Fruit fly (Drosophila melanogaster): ENCODE data around the gene CycJ.

The CycJ gene

dm6 chr3L:3461557-3462414, 4.4 kb upstream of the CycJ start:
- peak; percentile 52 for TF ChIP-seq dsx (GFP tag; optimal IDR thresholded peaks at IDR 0.05; ENCODE audit: poor library complexity, severe bottlenecking)
- TF ChIP-seq Ets96B (tag; optimal IDR thresholded peaks at IDR 0.05): peak; percentile 6
- no peak for TF ChIP-seq Sox102F (GFP tag; optimal IDR thresholded peaks at IDR 0.05)
- TF ChIP-seq fd85E (GFP tag; optimal IDR thresholded peaks at IDR 0.05): no peak
- peak; percentile 67 for TF ChIP-seq Eip78C (GFP tag)
- 0 out of 3 replicates have a peak, but pooled peaks have one; percentile 11 for TF ChIP-seq CG6163 (GFP tag; IDR thresholded peaks at IDR 0.05)

DNA sequence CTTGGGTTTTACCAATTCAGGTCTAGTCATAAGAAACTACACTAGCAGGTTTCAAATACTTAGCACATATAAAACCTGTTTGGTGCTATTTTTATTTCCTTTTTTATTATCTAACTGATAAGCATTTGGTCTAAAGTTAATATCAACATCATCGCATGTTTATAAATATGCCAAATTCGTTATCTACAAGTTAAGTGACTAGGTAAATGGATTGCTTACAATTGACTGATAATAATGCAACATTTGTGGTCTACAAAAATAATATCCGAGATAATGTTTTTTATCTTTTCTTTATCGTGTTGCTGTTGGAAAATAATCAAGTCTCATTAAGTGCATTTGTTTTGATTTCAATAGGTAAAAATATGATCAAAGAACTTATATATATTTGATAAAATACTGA, 3.5 kb downstream of the CycJ start:
- TF ChIP-seq Eip93F (GFP tag; optimal IDR thresholded peaks at IDR 0.05) (peak; percentile 3), dac (GFP tag; optimal IDR thresholded peaks at IDR 0.05) (no peak), vri (GFP tag; optimal IDR thresholded peaks at IDR 0.05) (peak; percentile 56)

DNA sequence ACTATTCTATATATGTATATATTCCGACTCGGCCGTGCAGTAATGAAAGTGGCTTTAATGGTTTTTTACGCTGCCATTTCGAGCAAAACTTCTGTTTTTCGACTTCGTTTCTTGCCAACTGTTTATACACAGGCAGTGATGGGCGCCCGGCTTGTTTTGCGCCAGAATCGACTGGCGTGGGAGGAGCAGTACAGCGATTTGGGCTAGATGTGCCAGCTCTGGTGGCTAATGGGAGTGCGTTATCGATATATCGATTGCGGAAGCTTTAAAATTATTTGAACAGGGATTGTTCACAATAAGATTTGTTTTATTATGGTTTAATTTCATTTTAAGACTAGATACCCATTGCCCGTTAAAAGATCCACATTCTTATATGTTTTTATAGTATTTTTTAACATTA, 4.9 kb downstream of the CycJ start, which contains the start of gene CG14971:
CG14971 (minus strand) TSS at position 136 of the 400 bp plus-strand sequence.
- TF ChIP-seq CG7368 (GFP tag; optimal IDR thresholded peaks at IDR 0.05) (no peak), OdsH (GFP tag; optimal IDR thresholded peaks at IDR 0.05) (no peak), Sox14 (GFP tag; optimal IDR thresholded peaks at IDR 0.05) (peak; percentile 58), dsx (GFP tag; optimal IDR thresholded peaks at IDR 0.05; ENCODE audit: poor library complexity, severe bottlenecking) (no peak), Hr39 (GFP tag; optimal IDR thresholded peaks at IDR 0.05) (no peak), lz (GFP tag; optimal IDR thresholded peaks at IDR 0.05) (peak; percentile 40), topi (GFP tag; optimal IDR thresholded peaks at IDR 0.05) (peak; percentile 3), Eip75B (GFP tag; optimal IDR thresholded peaks at IDR 0.05) (no peak), esn (GFP tag; optimal IDR thresholded peaks at IDR 0.05) (peak; percentile 41), cyc (GFP tag; optimal IDR thresholded peaks at IDR 0.05) (peak; percentile 27), CG8632 (GFP tag; optimal IDR thresholded peaks at IDR 0.05) (no peak), CG9139 (GFP tag; optimal IDR thresholded peaks at IDR 0.05) (no peak), acj6 (GFP tag; optimal IDR thresholded peaks at IDR 0.05) (no peak), Gug (GFP tag; IDR thresholded peaks at IDR 0.05) (no peak), vri (GFP tag; optimal IDR thresholded peaks at IDR 0.05) (peak; percentile 38), eg (GFP tag; IDR thresholded peaks at IDR 0.05) (no peak), Eip93F (GFP tag; optimal IDR thresholded peaks at IDR 0.05) (no peak), CG1621 (tag; optimal IDR thresholded peaks at IDR 0.05) (no peak), Sox102F (GFP tag; optimal IDR thresholded peaks at IDR 0.05) (peak; percentile 7), CG4318 (GFP tag; optimal IDR thresholded peaks at IDR 0.05) (no peak), Eip78C (GFP tag) (peak; percentile 60), CG3032 (tag; optimal IDR thresholded peaks at IDR 0.05) (peak; percentile 41), CG8319 (GFP tag; optimal IDR thresholded peaks at IDR 0.05) (no peak), ss (GFP tag; optimal IDR thresholded peaks at IDR 0.05) (no peak), fkh (GFP tag; optimal IDR thresholded peaks at IDR 0.05) (peak; percentile 97), CG31627 (GFP tag; optimal IDR thresholded peaks at IDR 0.05) (peak; percentile 31)

- TF ChIP-seq fd85E (GFP tag; optimal IDR thresholded peaks at IDR 0.05) (no peak), CG8319 (GFP tag; optimal IDR thresholded peaks at IDR 0.05) (no peak), CG8632 (GFP tag; optimal IDR thresholded peaks at IDR 0.05) (no peak), fkh (GFP tag; optimal IDR thresholded peaks at IDR 0.05) (peak; percentile 28), Eip78C (GFP tag) (peak; percentile 29)
Observed at dm6 chr3L:3472063-3472528, 5.9 kb downstream of the CycJ start, which contains the start of the genes CG32267 and CG42324. CG32267 (minus strand) TSS chr3L:3472113. CG42324 (plus strand) TSS chr3L:3472447.

dm6 chr3L:3472786-3473185, 6.6 kb downstream of the CycJ start:
- peak; percentile 4 for TF ChIP-seq CG11762 (GFP tag; optimal IDR thresholded peaks at IDR 0.05; ENCODE audit: insufficient read depth)
- no peak for TF ChIP-seq Hr38 (GFP tag; optimal IDR thresholded peaks at IDR 0.05)
- peak; percentile 27 for TF ChIP-seq vri (GFP tag; optimal IDR thresholded peaks at IDR 0.05)
- no peak for TF ChIP-seq Blimp-1 (GFP tag; optimal IDR thresholded peaks at IDR 0.05)
- TF ChIP-seq OdsH (GFP tag; optimal IDR thresholded peaks at IDR 0.05): no peak
- no peak for TF ChIP-seq CG11294 (GFP tag; IDR thresholded peaks at IDR 0.05)
- no peak for TF ChIP-seq CG8319 (GFP tag; optimal IDR thresholded peaks at IDR 0.05)
- TF ChIP-seq Ets21C (GFP tag; optimal IDR thresholded peaks at IDR 0.05): peak; percentile 16
- TF ChIP-seq CG3919 (GFP tag; optimal IDR thresholded peaks at IDR 0.05): peak; percentile 38
- peak; percentile 46 to 74 for TF ChIP-seq ss (GFP tag; optimal IDR thresholded peaks at IDR 0.05)
- peak; percentile 53 for TF ChIP-seq esn (GFP tag; optimal IDR thresholded peaks at IDR 0.05)
- TF ChIP-seq CG34406 (GFP tag; optimal IDR thresholded peaks at IDR 0.05): peak; percentile 15
- peak; percentile 71 for TF ChIP-seq Eip78C (GFP tag)
- TF ChIP-seq Ets96B (tag; optimal IDR thresholded peaks at IDR 0.05): peak; percentile 65
- TF ChIP-seq fd59A (GFP tag; optimal IDR thresholded peaks at IDR 0.05): peak; percentile 43
- TF ChIP-seq fd85E (GFP tag; optimal IDR thresholded peaks at IDR 0.05): no peak
- peak; percentile 51 for TF ChIP-seq CG6792 (GFP tag; optimal IDR thresholded peaks at IDR 0.05)
- TF ChIP-seq Gug (GFP tag; IDR thresholded peaks at IDR 0.05): 0 out of 2 replicates have a peak, but pooled peaks have one; percentile 16
- TF ChIP-seq CG9139 (GFP tag; optimal IDR thresholded peaks at IDR 0.05): peak; percentile 7
- peak; percentile 35 for TF ChIP-seq topi (GFP tag; optimal IDR thresholded peaks at IDR 0.05)

All from whole organism, prepupa.